Worm (Caenorhabditis elegans): ENCODE measurements around the gene F32E10.5.
A peak's percentile ranks its signal among the peaks of the same experiment; 100 is the strongest.

The F32E10.5 gene

DNA sequence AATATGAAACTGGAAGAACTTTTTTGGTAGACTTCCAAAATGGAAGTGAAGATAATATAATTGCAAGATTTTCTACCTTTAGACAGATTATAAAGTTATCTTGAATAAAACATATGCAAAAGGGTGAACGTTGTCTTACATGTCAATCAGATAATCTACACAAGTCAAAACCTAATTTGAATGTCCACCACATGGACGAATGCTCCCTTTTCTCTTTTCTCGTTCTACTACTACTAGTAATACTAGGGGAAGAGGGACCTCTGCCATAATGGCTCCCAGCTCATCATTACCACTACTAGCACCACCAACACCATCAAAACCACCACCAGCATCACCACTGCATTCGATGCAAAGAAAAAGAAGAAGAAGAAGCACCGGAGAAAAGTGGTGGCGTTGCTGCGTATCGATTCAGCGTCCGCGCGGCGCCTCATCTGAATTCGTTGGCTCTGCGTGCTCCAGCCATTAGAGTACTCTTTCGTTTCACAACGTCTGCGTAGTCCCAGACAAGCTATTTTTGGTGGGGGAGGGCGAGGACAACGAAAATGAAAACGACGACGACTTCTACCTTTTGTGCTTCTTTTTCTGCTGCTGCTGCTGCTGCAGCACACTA lies 7.2 kb upstream of the F32E10.5 start:
- no peak for TF ChIP-seq madf-8 (GFP tag; conservative IDR thresholded peaks at IDR 0.05)
- no peak for TF ChIP-seq hlh-12 (tag; optimal IDR thresholded peaks at IDR 0.05)
- no peak for TF ChIP-seq ZK185.1 (tag; optimal IDR thresholded peaks at IDR 0.05; ENCODE audit: poor library complexity, severe bottlenecking)
- 0 out of 2 replicates have a peak, but pooled peaks have one; percentile 26 for TF ChIP-seq egl-18 (GFP tag; IDR thresholded peaks at IDR 0.05)
- no peak for TF ChIP-seq attf-3 (GFP tag; conservative IDR thresholded peaks at IDR 0.05)
- no peak for TF ChIP-seq let-607 (tag; optimal IDR thresholded peaks at IDR 0.05)

DNA sequence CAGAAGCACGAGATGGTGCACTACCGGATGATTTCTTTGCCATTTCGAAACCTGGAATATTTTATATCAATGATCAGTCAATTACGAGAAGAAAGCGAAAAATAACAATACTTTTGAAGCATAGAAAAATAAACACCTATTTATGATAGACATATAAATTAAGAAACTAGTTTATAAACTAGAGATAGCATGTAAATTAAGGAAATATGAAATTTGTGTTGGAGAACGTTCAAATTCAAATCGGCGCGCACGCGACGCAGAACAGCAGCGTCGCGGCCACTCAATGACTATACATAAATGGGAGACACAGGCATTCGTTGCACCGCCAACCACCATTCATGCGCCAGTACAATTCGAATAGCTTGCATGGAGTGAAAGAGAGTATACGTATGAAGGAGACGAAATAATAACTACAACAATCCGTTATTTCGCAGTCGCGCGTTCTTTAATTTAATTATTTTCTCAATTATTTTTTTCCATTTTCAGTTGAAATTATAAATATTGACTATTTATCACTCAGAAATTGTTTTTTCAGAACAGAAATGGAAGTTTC lies 2.0 kb upstream of the F32E10.5 start, which contains the start of the genes cec-5 and nol-10:
TSS of gene cec-5 (minus strand) at position 51 of the 553 bp plus-strand sequence.
TSS of gene nol-10 (plus strand) at position 536 of the 553 bp plus-strand sequence.
- TF ChIP-seq mes-4 (tag; optimal IDR thresholded peaks at IDR 0.05) (no peak), dox-1 (GFP tag; IDR thresholded peaks at IDR 0.05) (no peak; the same call in 1 of the 2 replicates), mcd-1 (GFP tag; IDR thresholded peaks at IDR 0.05) (peak; percentile 81), akir-1 (GFP tag; optimal IDR thresholded peaks at IDR 0.05) (no peak), snpc-1.1 (tag; optimal IDR thresholded peaks at IDR 0.05; ENCODE audit: insufficient read depth) (peak; percentile 78), F23B12.7 (tag; optimal IDR thresholded peaks at IDR 0.05; ENCODE audit: insufficient read depth) (peak; percentile 75), aptf-2 (GFP tag; conservative IDR thresholded peaks at IDR 0.05) (no peak), Y95B8A.8 (GFP tag; IDR thresholded peaks at IDR 0.05) (0 out of 2 replicates have a peak, but pooled peaks have one; percentile 67), egl-18 (GFP tag; IDR thresholded peaks at IDR 0.05) (no peak), tbp1 (GFP tag; optimal IDR thresholded peaks at IDR 0.05) (peak; percentile 74), T26A5.8 (tag; optimal IDR thresholded peaks at IDR 0.05) (no peak), egrh-3 (GFP tag; IDR thresholded peaks at IDR 0.05) (0 out of 2 replicates have a peak, but pooled peaks have one; percentile 46), sptf-2 (GFP tag; optimal IDR thresholded peaks at IDR 0.05) (no peak), B0019.2 (GFP tag; conservative IDR thresholded peaks at IDR 0.05) (peak; percentile 61; the same call in 1 of the 2 replicates), efl-1 (GFP tag; optimal IDR thresholded peaks at IDR 0.05) (peak; percentile 81), D2030.7 (GFP tag; IDR thresholded peaks at IDR 0.05) (peak; percentile 93), bed-1 (GFP tag; IDR thresholded peaks at IDR 0.05) (no peak), nhr-90 (tag; optimal IDR thresholded peaks at IDR 0.05) (no peak), attf-5 (GFP tag; optimal IDR thresholded peaks at IDR 0.05) (peak; percentile 98), B0035.1 (tag; optimal IDR thresholded peaks at IDR 0.05) (no peak), B0336.3 (GFP tag; IDR thresholded peaks at IDR 0.05) (peak; percentile 57; the same call in 1 of the 2 replicates), atf-7 (tag; optimal IDR thresholded peaks at IDR 0.05) (no peak), B0261.1 (tag; optimal IDR thresholded peaks at IDR 0.05) (peak; percentile 9), lag-1 (GFP tag; IDR thresholded peaks at IDR 0.05) (no peak), lin-35 (GFP tag; optimal IDR thresholded peaks at IDR 0.05) (peak; percentile 31 to 77 (median 46)), nfya-1 (tag; optimal IDR thresholded peaks at IDR 0.05; ENCODE audit: borderline replicate concordance, insufficient read depth) (no peak), C17E4.6 (GFP tag; IDR thresholded peaks at IDR 0.05) (peak; percentile 72; the same call in 1 of the 2 replicates), lir-1 (GFP tag; conservative IDR thresholded peaks at IDR 0.05) (peak; percentile 71), him-1 (tag; optimal IDR thresholded peaks at IDR 0.05) (peak; percentile 45), hmg-1.2 (GFP tag; IDR thresholded peaks at IDR 0.05) (peak; percentile 89), lin-26 (GFP tag; IDR thresholded peaks at IDR 0.05) (no peak), sea-2 (GFP tag; IDR thresholded peaks at IDR 0.05) (no peak), F33H1.4 (GFP tag; IDR thresholded peaks at IDR 0.05) (no peak; the same call in 1 of the 2 replicates), K11D2.4 (GFP tag; IDR thresholded peaks at IDR 0.05) (no peak), ZK185.1 (tag; optimal IDR thresholded peaks at IDR 0.05; ENCODE audit: poor library complexity, severe bottlenecking) (no peak), dpff-1 (tag; optimal IDR thresholded peaks at IDR 0.05) (no peak), ceh-91 (GFP tag; IDR thresholded peaks at IDR 0.05) (peak; percentile 74), cebp-2 (GFP tag; IDR thresholded peaks at IDR 0.05) (no peak), ztf-18 (tag; optimal IDR thresholded peaks at IDR 0.05) (peak; percentile 90), rpc-1 (optimal IDR thresholded peaks at IDR 0.05) (no peak), rpc-1 (tag; optimal IDR thresholded peaks at IDR 0.05) (peak; percentile 0)

All from whole organism, young adult.